Fruit fly (Drosophila melanogaster) whole organism, embryonic: ENCODE results near the gene CG43675.

Source experiments
- Atf-2 ChIP-seq: fragments of 200-800 bp; sonication (Bioruptor generic); optimal IDR thresholded peaks from 2 replicates; lab custom pipeline; 2016; ENCODE audit warnings: missing biosample characterization, missing genetic modification characterization
- Awh ChIP-seq: fragments of 200-800 bp; sonication (Bioruptor generic); IDR thresholded peaks from 2 replicates; pipeline ENCODE4, ENCODE4 v1.3.6; 2022; ENCODE audit warnings: missing biosample characterization, missing genetic modification characterization
- Bgb ChIP-seq: fragments of 200-800 bp; sonication (Bioruptor generic); IDR thresholded peaks from 2 replicates; pipeline ENCODE4 v1.3.6; 2022; ENCODE audit warnings: missing biosample characterization, missing genetic modification characterization; ENCODE audit not compliant: partially characterized antibody
- CG10209 ChIP-seq: fragments of 200-800 bp; sonication (Bioruptor generic); optimal IDR thresholded peaks from 3 replicates; lab custom pipeline; 2017; ENCODE audit warnings: missing biosample characterization, mild to moderate bottlenecking, missing genetic modification characterization, missing genetic modification reagents
- CG1024 ChIP-seq: fragments of 200-800 bp; sonication (Bioruptor generic); IDR thresholded peaks from 2 replicates; pipeline ENCODE4 v1.3.6; 2022; ENCODE audit warnings: missing biosample characterization, missing genetic modification characterization
- CG10543 ChIP-seq: fragments of 200-800 bp; sonication (Bioruptor generic); optimal IDR thresholded peaks from 3 replicates; lab custom pipeline; 2017; ENCODE audit warnings: missing biosample characterization, mild to moderate bottlenecking, missing genetic modification characterization, moderate library complexity
- CG12071 ChIP-seq: fragments of 200-800 bp; sonication (Bioruptor generic); optimal IDR thresholded peaks from 3 replicates; lab custom pipeline; 2018; ENCODE audit warnings: missing biosample characterization, mild to moderate bottlenecking, missing genetic modification characterization
- CG13296 ChIP-seq: fragments of 200-800 bp; sonication (Bioruptor generic); optimal IDR thresholded peaks from 3 replicates; lab custom pipeline; 2018; ENCODE audit warnings: missing biosample characterization, mild to moderate bottlenecking, missing genetic modification characterization
- CG13624 ChIP-seq: fragments of 200-800 bp; sonication (Bioruptor generic); optimal IDR thresholded peaks from 2 replicates; lab custom pipeline; 2016; ENCODE audit warnings: missing biosample characterization, missing genetic modification characterization
- CG18764 ChIP-seq: fragments of 200-800 bp; sonication (Bioruptor generic); optimal IDR thresholded peaks from 3 replicates; lab custom pipeline; 2016; ENCODE audit warnings: missing biosample characterization, missing genetic modification characterization
- CG3407 ChIP-seq: fragments of 200-800 bp; sonication (Bioruptor generic); optimal IDR thresholded peaks from 2 replicates; lab custom pipeline; 2018; ENCODE audit warnings: missing biosample characterization, mild to moderate bottlenecking, missing genetic modification characterization
- CG34422 ChIP-seq: fragments of 200-800 bp; sonication (Bioruptor generic); IDR thresholded peaks from 3 replicates; pipeline ENCODE4 v1.3.6; 2022; ENCODE audit warnings: missing biosample characterization, missing genetic modification characterization
- CG6813 ChIP-seq: fragments of 200-800 bp; sonication (Bioruptor generic); optimal IDR thresholded peaks from 2 replicates; lab custom pipeline; 2017; ENCODE audit warnings: missing biosample characterization, missing genetic modification characterization, mild to moderate bottlenecking, moderate library complexity, missing genetic modification reagents
- CG8281 ChIP-seq: fragments of 200-800 bp; sonication (Bioruptor generic); optimal IDR thresholded peaks from 2 replicates; lab custom pipeline; 2018; ENCODE audit warnings: missing biosample characterization, mild to moderate bottlenecking, missing genetic modification characterization, moderate library complexity
- CG8388 ChIP-seq: fragments of 200-800 bp; sonication (Bioruptor generic); optimal IDR thresholded peaks from 2 replicates; lab custom pipeline; 2019; ENCODE audit warnings: missing biosample characterization, mild to moderate bottlenecking, missing genetic modification characterization, moderate library complexity
- CTCF ChIP-seq: fragments of 200-800 bp; sonication (Bioruptor generic); optimal IDR thresholded peaks from 2 replicates; lab custom pipeline; 2017; ENCODE audit warnings: missing biosample characterization, mild to moderate bottlenecking, missing genetic modification characterization, moderate library complexity
- D ChIP-seq, 2 experiments: fragments of 200-800 bp in 1 of 2; fragments of >200 bp in 1 of 2; sonication (Bioruptor generic) in 1 of 2; optimal IDR thresholded peaks; 2 replicates in 1 of 2; 3 replicates in 1 of 2; lab custom pipeline; 2017; ENCODE audit warnings: mild to moderate bottlenecking in 1 of 2, missing biosample characterization in 1 of 2, missing genetic modification characterization in 1 of 2, missing genetic modification reagents in 1 of 2
- D19A ChIP-seq: fragments of 200-800 bp; optimal IDR thresholded peaks from 3 replicates; lab custom pipeline; 2019; ENCODE audit warnings: missing biosample characterization, mild to moderate bottlenecking, missing genetic modification characterization, moderate library complexity
- Lim3 ChIP-seq: fragments of 200-800 bp; sonication (Bioruptor generic); IDR thresholded peaks from 2 replicates; pipeline ENCODE4 v1.3.6; 2022; ENCODE audit warnings: missing biosample characterization, missing genetic modification characterization
- Meics ChIP-seq: fragments of 200-800 bp; sonication (Bioruptor generic); optimal IDR thresholded peaks from 2 replicates; lab custom pipeline; 2017; ENCODE audit warnings: missing biosample characterization, mild to moderate bottlenecking, missing genetic modification characterization
- Nf-YA ChIP-seq: fragments of 200-800 bp; sonication (Bioruptor generic); IDR thresholded peaks from 2 replicates; pipeline ENCODE4 v1.3.6; 2022; ENCODE audit warnings: missing biosample characterization, missing genetic modification characterization
- Oaz ChIP-seq: fragments of 200-800 bp; sonication (Bioruptor generic); IDR thresholded peaks from 2 replicates; pipeline ENCODE4 v1.3.6; 2022; ENCODE audit warnings: missing biosample characterization, missing genetic modification characterization
- Spps ChIP-seq: fragments of 200-800 bp; sonication (Bioruptor generic); optimal IDR thresholded peaks from 2 replicates; lab custom pipeline; 2018; ENCODE audit warnings: missing biosample characterization, mild to moderate bottlenecking, missing genetic modification characterization
- abd-A ChIP-seq: fragments of 200-800 bp; sonication (Bioruptor generic); optimal IDR thresholded peaks from 3 replicates; lab custom pipeline; 2019; ENCODE audit warnings: missing biosample characterization, mild to moderate bottlenecking, missing genetic modification characterization, moderate library complexity
- amos ChIP-seq: fragments of 200-800 bp; sonication (Bioruptor generic); IDR thresholded peaks from 2 replicates; pipeline ENCODE4 v1.3.6; 2022; ENCODE audit warnings: missing biosample characterization, missing genetic modification characterization; ENCODE audit not compliant: partially characterized antibody
- ash1 ChIP-seq: fragments of 200-800 bp; sonication (Bioruptor generic); optimal IDR thresholded peaks from 2 replicates; lab custom pipeline; 2018; ENCODE audit warnings: missing biosample characterization, mild to moderate bottlenecking, missing genetic modification characterization
- caup ChIP-seq: fragments of 200-800 bp; sonication (Bioruptor generic); optimal IDR thresholded peaks from 3 replicates; lab custom pipeline; 2017; ENCODE audit warnings: missing biosample characterization, mild to moderate bottlenecking, missing genetic modification characterization, moderate library complexity; ENCODE audit not compliant: severe bottlenecking
- chn ChIP-seq: fragments of 200-800 bp; sonication (Bioruptor generic); optimal IDR thresholded peaks from 2 replicates; lab custom pipeline; 2016; ENCODE audit warnings: missing biosample characterization, missing genetic modification characterization
- cwo ChIP-seq: fragments of 200-800 bp; sonication (Bioruptor generic); optimal IDR thresholded peaks from 3 replicates; lab custom pipeline; 2017; ENCODE audit warnings: missing biosample characterization, missing genetic modification characterization, mild to moderate bottlenecking, moderate library complexity, missing genetic modification reagents
- dan ChIP-seq: fragments of 200-800 bp; sonication (Bioruptor generic); IDR thresholded peaks from 2 replicates; pipeline ENCODE4 v1.3.6; 2022; ENCODE audit warnings: missing biosample characterization, missing genetic modification characterization
- dmrt99B ChIP-seq: fragments of 200-800 bp; sonication (Bioruptor generic); optimal IDR thresholded peaks from 2 replicates; lab custom pipeline; 2018; ENCODE audit warnings: missing biosample characterization, mild to moderate bottlenecking, missing genetic modification characterization, moderate library complexity
- fru ChIP-seq: fragments of >200 bp; optimal IDR thresholded peaks from 2 replicates; lab custom pipeline; 2017
- fu2 ChIP-seq: fragments of 200-800 bp; sonication (Bioruptor generic); optimal IDR thresholded peaks from 2 replicates; lab custom pipeline; 2016; ENCODE audit warnings: missing biosample characterization, missing genetic modification characterization
- gro ChIP-seq: fragments of 200-800 bp; sonication (Bioruptor generic); optimal IDR thresholded peaks from 2 replicates; lab custom pipeline; 2016; ENCODE audit warnings: missing biosample characterization, missing genetic modification characterization
- hkb ChIP-seq, 2 experiments: fragments of 200-800 bp in 1 of 2; fragments of >200 bp in 1 of 2; sonication (Bioruptor generic) in 1 of 2; IDR thresholded peaks in 1 of 2; optimal IDR thresholded peaks in 1 of 2; 2 replicates each; pipeline versions ENCODE4 v1.3.6 to Lab custom; 2017 to 2022; ENCODE audit warnings: missing biosample characterization in 1 of 2, missing genetic modification characterization in 1 of 2
- kah ChIP-seq: fragments of 200-800 bp; sonication (Bioruptor generic); optimal IDR thresholded peaks from 2 replicates; lab custom pipeline; 2018; ENCODE audit warnings: missing biosample characterization, mild to moderate bottlenecking, missing genetic modification characterization
- kni ChIP-seq: fragments of 200-800 bp; sonication (Bioruptor generic); optimal IDR thresholded peaks from 3 replicates; lab custom pipeline; 2017; ENCODE audit warnings: mild to moderate bottlenecking, missing biosample characterization, missing genetic modification reagents, missing genetic modification characterization
- lov ChIP-seq, 2 experiments: fragments of 200-800 bp in 1 of 2; fragments of >200 bp in 1 of 2; sonication (Bioruptor generic) in 1 of 2; IDR thresholded peaks in 1 of 2; optimal IDR thresholded peaks in 1 of 2; 2 replicates in 1 of 2; 3 replicates in 1 of 2; pipeline versions ENCODE4 v1.3.6 to Lab custom; 2017 to 2022; ENCODE audit warnings: missing biosample characterization in 1 of 2, missing genetic modification characterization in 1 of 2
- nmo ChIP-seq: fragments of 200-800 bp; sonication (Bioruptor generic); optimal IDR thresholded peaks from 2 replicates; lab custom pipeline; 2018; ENCODE audit warnings: missing biosample characterization, mild to moderate bottlenecking, missing genetic modification characterization, moderate library complexity
- phol ChIP-seq: fragments of 200-800 bp; sonication (Bioruptor generic); optimal IDR thresholded peaks from 3 replicates; lab custom pipeline; 2018; ENCODE audit warnings: missing biosample characterization, mild to moderate bottlenecking, missing genetic modification characterization, moderate library complexity
- ranshi ChIP-seq: fragments of 200-800 bp; sonication (Bioruptor generic); IDR thresholded peaks from 2 replicates; pipeline ENCODE4 v1.3.6; 2022; ENCODE audit warnings: missing biosample characterization, missing genetic modification characterization
- row ChIP-seq: fragments of 200-800 bp; sonication (Bioruptor generic); IDR thresholded peaks from 3 replicates; pipeline ENCODE4 v1.3.6; 2022; ENCODE audit warnings: missing biosample characterization, missing genetic modification characterization
- sens ChIP-seq: fragments of 200-800 bp; sonication (Bioruptor generic); peaks from one replicate; lab custom pipeline; 2016; ENCODE audit warnings: missing biosample characterization, missing genetic modification characterization
- sr ChIP-seq: fragments of 200-800 bp; sonication (Bioruptor generic); IDR thresholded peaks from 3 replicates; pipeline ENCODE4 v1.3.6; 2022; ENCODE audit warnings: missing biosample characterization, missing genetic modification characterization
- stc ChIP-seq: fragments of 200-800 bp; sonication (Bioruptor generic); IDR thresholded peaks from 2 replicates; pipeline ENCODE4 v1.3.6; 2022; ENCODE audit warnings: missing biosample characterization, missing genetic modification characterization
- zen ChIP-seq: fragments of 200-800 bp; sonication (Bioruptor generic); optimal IDR thresholded peaks from 3 replicates; lab custom pipeline; 2018; ENCODE audit warnings: missing biosample characterization, mild to moderate bottlenecking, missing genetic modification characterization, moderate library complexity
- zen2 ChIP-seq: fragments of 200-800 bp; sonication (Bioruptor generic); IDR thresholded peaks from 3 replicates; pipeline ENCODE4 v1.3.6; 2022; ENCODE audit warnings: missing biosample characterization, missing genetic modification characterization; ENCODE audit not compliant: partially characterized antibody

Gene CG43675

dm6 chr3R:9339176-9340075 is 15.9 kb upstream of the CG43675 start (continued):
- TF ChIP-seq CG34422 (GFP tag; lab: Robert Waterston, UW) (peak; percentile 59; the same call in 1 of the 3 replicates), CG10543 (GFP tag; lab: Kevin White, UChicago) (peak; percentile 56), CG18764 (GFP tag; lab: Kevin White, UChicago) (peak; percentile 14), Oaz (GFP tag; lab: Robert Waterston, UW) (no peak), CG10209 (GFP tag; lab: Kevin White, UChicago) (peak; percentile 69), Lim3 (GFP tag; lab: Robert Waterston, UW) (no peak), row (GFP tag; lab: Robert Waterston, UW) (peak; percentile 55), Awh (GFP tag; lab: Robert Waterston, UW) (peak; percentile 47), D19A (tag; lab: Kevin White, UChicago) (peak; percentile 69), hkb (optimal IDR thresholded peaks at IDR 0.05; lab: Kevin White, UChicago) (no peak), hkb (GFP tag; IDR thresholded peaks at IDR 0.05; lab: Robert Waterston, UW) (peak; percentile 48), sr (GFP tag; lab: Robert Waterston, UW) (no peak), CG3407 (GFP tag; lab: Kevin White, UChicago) (peak; percentile 68), Meics (GFP tag; lab: Kevin White, UChicago) (peak; percentile 43), D (optimal IDR thresholded peaks at IDR 0.05; lab: Kevin White, UChicago) (no peak), D (GFP tag; optimal IDR thresholded peaks at IDR 0.05; lab: Kevin White, UChicago) (peak; percentile 85), CG12071 (GFP tag; lab: Kevin White, UChicago) (no peak), kah (GFP tag; lab: Kevin White, UChicago) (no peak), CG8281 (tag; lab: Kevin White, UChicago) (peak; percentile 36), fu2 (no peak), CTCF (no peak), ranshi (GFP tag; lab: Robert Waterston, UW) (peak; percentile 47; the same call in 1 of the 2 replicates), Nf-YA (GFP tag; lab: Robert Waterston, UW) (no peak), nmo (GFP tag; lab: Kevin White, UChicago) (peak; percentile 85), lov (optimal IDR thresholded peaks at IDR 0.05; lab: Kevin White, UChicago) (no peak), lov (GFP tag; IDR thresholded peaks at IDR 0.05; lab: Robert Waterston, UW) (no peak), CG13296 (GFP tag; lab: Kevin White, UChicago) (no peak), CG1024 (GFP tag; lab: Robert Waterston, UW) (peak; percentile 27; the same call in 1 of the 2 replicates), CG6813 (GFP tag; lab: Kevin White, UChicago) (no peak), zen (tag; lab: Kevin White, UChicago) (peak; percentile 59), chn (GFP tag; lab: Kevin White, UChicago) (peak; percentile 7), Spps (peak; percentile 76), stc (GFP tag; lab: Robert Waterston, UW) (0 out of 2 replicates have a peak, but pooled peaks have one; percentile 7), CG8388 (GFP tag; lab: Kevin White, UChicago) (peak; percentile 78), caup (peak; percentile 17), cwo (GFP tag; lab: Kevin White, UChicago) (peak; percentile 36), zen2 (GFP tag; lab: Robert Waterston, UW) (no peak), ash1 (GFP tag; lab: Kevin White, UChicago) (no peak), abd-A (tag; lab: Kevin White, UChicago) (peak; percentile 73), Bgb (no peak; the same call in 1 of the 2 replicates), fru (no peak), amos (GFP tag; lab: Robert Waterston, UW) (no peak; the same call in 1 of the 2 replicates), Atf-2 (peak; percentile 56), CG13624 (GFP tag; lab: Kevin White, UChicago) (peak; percentile 52), kni (peak; percentile 90), sens (GFP tag; lab: Kevin White, UChicago) (peak; percentile 98), dmrt99B (tag; lab: Kevin White, UChicago) (peak; percentile 81), dan (no peak), gro (GFP tag; lab: Kevin White, UChicago) (no peak), phol (tag; lab: Kevin White, UChicago) (peak; percentile 81)
